Fruit fly (Drosophila melanogaster): Measurements from ENCODE around the gene CG14692.

Gene CG14692

dm6 chr3R:10788186-10788585 lies 15.6 kb downstream of the CG14692 start, which contains the start of the genes Art1 and Mcm5 (continued):
- TF ChIP-seq CG5245 (GFP tag; optimal IDR thresholded peaks at IDR 0.05), result no peak
- TF ChIP-seq insv (GFP tag; optimal IDR thresholded peaks at IDR 0.05), result peak in 1 of 2 experiments; percentile 40
- no peak for TF ChIP-seq CG17612 (GFP tag; IDR thresholded peaks at IDR 0.05)
- TF ChIP-seq CG1603 (tag; optimal IDR thresholded peaks at IDR 0.05), result peak; percentile 26
- TF ChIP-seq yki (optimal IDR thresholded peaks at IDR 0.05), result no peak
- no peak for TF ChIP-seq btn (GFP tag; optimal IDR thresholded peaks at IDR 0.05)
- no peak for TF ChIP-seq CG7271 (tag; optimal IDR thresholded peaks at IDR 0.05)
- no peak for TF ChIP-seq CG1832 (GFP tag; optimal IDR thresholded peaks at IDR 0.05)
- no peak for TF ChIP-seq CG3407 (GFP tag; optimal IDR thresholded peaks at IDR 0.05)
- no peak for TF ChIP-seq CG17568 (GFP tag; optimal IDR thresholded peaks at IDR 0.05)
- peak; percentile 71 for TF ChIP-seq gfzf (GFP tag; optimal IDR thresholded peaks at IDR 0.05)
- peak; percentile 17 for TF ChIP-seq CG18599 (GFP tag; optimal IDR thresholded peaks at IDR 0.05)
- peak in 1 of 2 experiments; percentile 20 for TF ChIP-seq chif (GFP tag; optimal IDR thresholded peaks at IDR 0.05)
- TF ChIP-seq Bgb (GFP tag; IDR thresholded peaks at IDR 0.05; ENCODE audit: partially characterized antibody), result peak; percentile 81
- no peak for TF ChIP-seq wor (GFP tag; IDR thresholded peaks at IDR 0.05)
- no peak for TF ChIP-seq gce (GFP tag; IDR thresholded peaks at IDR 0.05)
- TF ChIP-seq lmd (GFP tag; IDR thresholded peaks at IDR 0.05), result no peak; the same call in 1 of the 2 replicates
- TF ChIP-seq run (tag; optimal IDR thresholded peaks at IDR 0.05), result no peak
- no peak for TF ChIP-seq CG2889 (GFP tag; IDR thresholded peaks at IDR 0.05)
- TF ChIP-seq ac (GFP tag; optimal IDR thresholded peaks at IDR 0.05), result no peak
- no peak for TF ChIP-seq CG4707 (GFP tag; optimal IDR thresholded peaks at IDR 0.05)
- no peak for TF ChIP-seq Nf-YB (GFP tag; optimal IDR thresholded peaks at IDR 0.05)
- no peak for TF ChIP-seq CG7987 (GFP tag; optimal IDR thresholded peaks at IDR 0.05)
- TF ChIP-seq CG3995 (GFP tag; optimal IDR thresholded peaks at IDR 0.05), result peak; percentile 84
- peak; percentile 60 for TF ChIP-seq pho (GFP tag; optimal IDR thresholded peaks at IDR 0.05)
- peak; percentile 58 for TF ChIP-seq Myb (GFP tag; optimal IDR thresholded peaks at IDR 0.05)
- TF ChIP-seq Sox102F (GFP tag; optimal IDR thresholded peaks at IDR 0.05), result no peak
- peak; percentile 91 for TF ChIP-seq Med (GFP tag)
- no peak for TF ChIP-seq Hand (GFP tag; optimal IDR thresholded peaks at IDR 0.05)
- TF ChIP-seq chm (GFP tag; IDR thresholded peaks at IDR 0.05), result no peak
- no peak for TF ChIP-seq CG14441 (GFP tag; IDR thresholded peaks at IDR 0.05)
- no peak for TF ChIP-seq hth (optimal IDR thresholded peaks at IDR 0.05)
- no peak for TF ChIP-seq Eip74EF (GFP tag; optimal IDR thresholded peaks at IDR 0.05)
- no peak for TF ChIP-seq CG3838 (GFP tag; optimal IDR thresholded peaks at IDR 0.05)
- peak; percentile 83 for TF ChIP-seq nerfin-2 (GFP tag; IDR thresholded peaks at IDR 0.05; ENCODE audit: partially characterized antibody)
- no peak for TF ChIP-seq Awh (GFP tag; IDR thresholded peaks at IDR 0.05)
- no peak for TF ChIP-seq dysf (GFP tag; IDR thresholded peaks at IDR 0.05)
- peak in 1 of 3 experiments; percentile 42 for TF ChIP-seq lola (GFP tag; optimal IDR thresholded peaks at IDR 0.05)
- no peak for TF ChIP-seq ERR (GFP tag; optimal IDR thresholded peaks at IDR 0.05)
- TF ChIP-seq luna (GFP tag; optimal IDR thresholded peaks at IDR 0.05), result no peak
- TF ChIP-seq NK7.1 (GFP tag; optimal IDR thresholded peaks at IDR 0.05), result peak; percentile 34
- peak; percentile 24 for TF ChIP-seq Meics (GFP tag; optimal IDR thresholded peaks at IDR 0.05)
- TF ChIP-seq Stat92E (GFP tag; optimal IDR thresholded peaks at IDR 0.05), result no peak
- TF ChIP-seq onecut (GFP tag; IDR thresholded peaks at IDR 0.05), result no peak; the same call in 1 of the 2 replicates
- no peak for TF ChIP-seq ash1 (GFP tag; optimal IDR thresholded peaks at IDR 0.05)
- no peak for TF ChIP-seq CG18619 (GFP tag; optimal IDR thresholded peaks at IDR 0.05)
- no peak for TF ChIP-seq schlank (tag; optimal IDR thresholded peaks at IDR 0.05)
- TF ChIP-seq zfh2 (GFP tag; optimal IDR thresholded peaks at IDR 0.05), result peak; percentile 77
- TF ChIP-seq vvl (GFP tag; IDR thresholded peaks at IDR 0.05), result no peak
- TF ChIP-seq tap (tag; optimal IDR thresholded peaks at IDR 0.05), result no peak
- TF ChIP-seq CG30431 (GFP tag; optimal IDR thresholded peaks at IDR 0.05), result no peak
